Worm (Caenorhabditis elegans) whole organism, early embryonic: ENCODE data around the gene hsd-2.

Experiments used
- F13C5.2 ChIP-seq: sonication (generic microtip); optimal IDR thresholded peaks from 2 replicates; lab custom pipeline; 2017; ENCODE audit warnings: mild to moderate bottlenecking, missing genetic modification characterization, inconsistent platforms, missing compliant biosample characterization
- aly-1 ChIP-seq: sonication (generic microtip); optimal IDR thresholded peaks from 2 replicates; lab custom pipeline; 2016; ENCODE audit warnings: missing genetic modification characterization, missing compliant biosample characterization
- ama-1 ChIP-seq: fragments of 150-350 bp; optimal IDR thresholded peaks from 2 replicates; lab custom pipeline; 2014
- ceh-13 ChIP-seq: fragments of 200-800 bp; sonication (Bioruptor generic); optimal IDR thresholded peaks from 2 replicates; lab custom pipeline; 2018; ENCODE audit warnings: mild to moderate bottlenecking, missing genetic modification characterization, missing compliant biosample characterization
- ceh-36 ChIP-seq: sonication (generic microtip); optimal IDR thresholded peaks from 2 replicates; lab custom pipeline; 2016; ENCODE audit warnings: missing genetic modification characterization, inconsistent platforms, missing compliant biosample characterization
- ets-7 ChIP-seq: sonication (generic microtip); optimal IDR thresholded peaks from 2 replicates; lab custom pipeline; 2016; ENCODE audit warnings: missing genotype, missing genetic modification characterization, missing compliant biosample characterization
- flt-1 ChIP-seq: fragments of 200-800 bp; sonication (Bioruptor generic); IDR thresholded peaks from 2 replicates; pipeline ENCODE4 v1.3.6; 2022; ENCODE audit warnings: missing genetic modification characterization, missing compliant biosample characterization
- hmbx-1 ChIP-seq: sonication (generic microtip); optimal IDR thresholded peaks from 2 replicates; lab custom pipeline; 2016; ENCODE audit warnings: mild to moderate bottlenecking, missing genetic modification characterization, missing compliant biosample characterization
- hmg-4 ChIP-seq: fragments of 200-800 bp; sonication (Bioruptor generic); optimal IDR thresholded peaks from 2 replicates; lab custom pipeline; 2018; ENCODE audit warnings: mild to moderate bottlenecking, missing genetic modification characterization, missing compliant biosample characterization
- hnd-1 ChIP-seq: sonication (generic microtip); optimal IDR thresholded peaks from 2 replicates; lab custom pipeline; 2016; ENCODE audit warnings: missing genetic modification characterization, missing compliant biosample characterization
- sea-1 ChIP-seq: fragments of 200-800 bp; sonication (Bioruptor generic); conservative IDR thresholded peaks from 2 replicates; pipeline ENCODE4 v1.3.6; 2022; ENCODE audit warnings: missing genetic modification characterization, missing compliant biosample characterization
- tbx-11 ChIP-seq: fragments of 200-800 bp; sonication (Bioruptor generic); IDR thresholded peaks from 2 replicates; pipeline ENCODE4 v1.3.6; 2022; ENCODE audit warnings: missing genetic modification characterization, missing compliant biosample characterization
- tra-4 ChIP-seq: sonication (generic microtip); optimal IDR thresholded peaks from 2 replicates; lab custom pipeline; 2017; ENCODE audit warnings: missing genetic modification characterization, missing compliant biosample characterization

ce11 chrX:4970863-4971345 lies 34.1 kb upstream of the hsd-2 start, which contains the start of gene calu-1:
- TF ChIP-seq ceh-36 (tag; lab: Kevin White, UChicago) (no peak), ama-1 (lab: Kevin White, UChicago) (no peak), F13C5.2 (no peak), flt-1 (GFP tag; lab: Robert Waterston, UW) (no peak), sea-1 (GFP tag; lab: Robert Waterston, UW) (no peak), ets-7 (no peak), hnd-1 (tag; lab: Kevin White, UChicago) (no peak), tbx-11 (GFP tag; lab: Robert Waterston, UW) (no peak), aly-1 (tag; lab: Kevin White, UChicago) (no peak), tra-4 (tag; lab: Kevin White, UChicago) (no peak), ceh-13 (GFP tag; lab: Kevin White, UChicago) (no peak), hmg-4 (GFP tag; lab: Kevin White, UChicago) (no peak), hmbx-1 (tag; lab: Kevin White, UChicago) (no peak)
